Worm (Caenorhabditis elegans): Measurements from ENCODE around the gene cyp-29A2.

cyp-29A2 gene

ce11 chrV:11225981-11226380 is 8.6 kb downstream of the cyp-29A2 start, which contains the start of gene bgal-1 (continued):
- TF ChIP-seq F39B2.1 (GFP tag; IDR thresholded peaks at IDR 0.05), result no peak
- no peak for TF ChIP-seq sdz-38 (tag; optimal IDR thresholded peaks at IDR 0.05)
- no peak for TF ChIP-seq dpl-1 (GFP tag; optimal IDR thresholded peaks at IDR 0.05)
- no peak for TF ChIP-seq tbx-9 (tag; optimal IDR thresholded peaks at IDR 0.05; ENCODE audit: borderline replicate concordance)
- no peak for TF ChIP-seq egrh-3 (GFP tag; IDR thresholded peaks at IDR 0.05)

DNA sequence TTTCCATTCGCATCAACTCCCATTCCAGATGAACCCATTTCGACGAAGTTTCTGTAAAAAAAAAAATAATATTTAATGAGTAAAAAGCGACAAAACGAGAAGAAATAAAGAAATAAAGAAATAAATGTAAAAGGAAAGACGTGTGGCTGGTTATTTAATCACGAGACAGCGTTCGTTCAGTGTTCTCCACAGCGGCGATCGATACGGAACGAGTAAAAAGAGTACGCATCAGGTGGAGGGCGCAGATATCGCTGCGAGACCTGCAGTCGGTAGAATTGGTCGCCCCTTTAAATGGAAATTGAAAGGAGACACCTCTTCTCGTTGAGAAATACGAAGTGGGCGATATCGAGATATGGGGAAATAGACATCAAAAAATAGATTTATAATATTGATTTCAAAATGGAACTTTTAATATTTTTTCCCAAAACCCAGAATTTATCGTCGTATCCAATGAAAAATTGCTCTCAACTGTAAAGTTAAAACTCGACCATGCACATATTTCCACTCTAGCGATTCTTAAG is 11.3 kb downstream of the cyp-29A2 start, which contains the start of gene pqn-70:
Gene pqn-70 (minus strand): TSS at position 51 of the 521 bp plus-strand sequence.
- TF ChIP-seq him-1 (tag; optimal IDR thresholded peaks at IDR 0.05) (no peak), egl-44 (GFP tag; IDR thresholded peaks at IDR 0.05) (no peak), B0336.3 (GFP tag; IDR thresholded peaks at IDR 0.05) (peak; percentile 28; the same call in 1 of the 2 replicates), let-526 (GFP tag; IDR thresholded peaks at IDR 0.05) (0 out of 2 replicates have a peak, but pooled peaks have one; percentile 53), rec-8 (tag; optimal IDR thresholded peaks at IDR 0.05) (no peak), ztf-22 (GFP tag; optimal IDR thresholded peaks at IDR 0.05) (no peak), fkh-3 (tag; optimal IDR thresholded peaks at IDR 0.05) (no peak), madf-10 (tag; optimal IDR thresholded peaks at IDR 0.05) (peak; percentile 76), ceh-40 (GFP tag; IDR thresholded peaks at IDR 0.05) (no peak), lir-1 (GFP tag; conservative IDR thresholded peaks at IDR 0.05) (peak; percentile 45; the same call in 1 of the 2 replicates), ceh-27 (GFP tag; optimal IDR thresholded peaks at IDR 0.05) (peak; percentile 82), dox-1 (GFP tag; IDR thresholded peaks at IDR 0.05) (peak; percentile 67), snpc-4 (GFP tag; optimal IDR thresholded peaks at IDR 0.05) (peak; percentile 13), snpc-4 (tag; optimal IDR thresholded peaks at IDR 0.05) (peak in 3 of 4 experiments; percentile 32 to 69 (median 65)), athp-1 (tag; optimal IDR thresholded peaks at IDR 0.05) (peak; percentile 33), hlh-26 (GFP tag; conservative IDR thresholded peaks at IDR 0.05) (no peak), hmg-1.2 (GFP tag; IDR thresholded peaks at IDR 0.05) (peak; percentile 94), tbx-9 (tag; optimal IDR thresholded peaks at IDR 0.05; ENCODE audit: borderline replicate concordance) (no peak), xnd-1 (tag; optimal IDR thresholded peaks at IDR 0.05) (no peak), ets-4 (GFP tag; optimal IDR thresholded peaks at IDR 0.05) (no peak), F33H1.4 (GFP tag; IDR thresholded peaks at IDR 0.05) (peak; percentile 89), snpc-1.1 (tag; optimal IDR thresholded peaks at IDR 0.05; ENCODE audit: insufficient read depth) (no peak), nhr-179 (tag; optimal IDR thresholded peaks at IDR 0.05) (no peak), mes-4 (tag; optimal IDR thresholded peaks at IDR 0.05) (no peak), bed-2 (GFP tag; IDR thresholded peaks at IDR 0.05) (no peak), gei-17 (GFP tag; optimal IDR thresholded peaks at IDR 0.05) (peak; percentile 33), F55B11.4 (tag; optimal IDR thresholded peaks at IDR 0.05; ENCODE audit: borderline replicate concordance, insufficient read depth) (no peak), ztf-18 (tag; optimal IDR thresholded peaks at IDR 0.05) (peak; percentile 47), F10E7.11 (tag; optimal IDR thresholded peaks at IDR 0.05) (no peak), lag-1 (GFP tag; IDR thresholded peaks at IDR 0.05) (no peak), ceh-58 (GFP tag; IDR thresholded peaks at IDR 0.05) (no peak), K11D2.4 (GFP tag; IDR thresholded peaks at IDR 0.05) (0 out of 2 replicates have a peak, but pooled peaks have one; percentile 42), F39B2.1 (GFP tag; IDR thresholded peaks at IDR 0.05) (no peak), madf-8 (GFP tag; conservative IDR thresholded peaks at IDR 0.05) (no peak), hsf-1 (GFP tag; IDR thresholded peaks at IDR 0.05) (no peak), ceh-100 (GFP tag; IDR thresholded peaks at IDR 0.05) (peak; percentile 92), F57C9.4 (tag; optimal IDR thresholded peaks at IDR 0.05) (no peak), B0261.1 (tag; optimal IDR thresholded peaks at IDR 0.05) (no peak), Y67H2A.10 (GFP tag; conservative IDR thresholded peaks at IDR 0.05) (peak; percentile 53; the same call in 1 of the 2 replicates), hlh-12 (tag; optimal IDR thresholded peaks at IDR 0.05) (no peak), egrh-3 (GFP tag; IDR thresholded peaks at IDR 0.05) (peak; percentile 58), F22D6.2 (tag; optimal IDR thresholded peaks at IDR 0.05) (no peak), mel-28 (tag; optimal IDR thresholded peaks at IDR 0.05; ENCODE audit: borderline replicate concordance) (no peak), Y56A3A.18 (GFP tag; IDR thresholded peaks at IDR 0.05) (no peak)
